Worm (Caenorhabditis elegans) whole organism, L4 larva: ENCODE data around the gene Y51A2B.9.

Experiments used
- F37D6.2 ChIP-seq: sonication (generic microtip); optimal IDR thresholded peaks from 2 replicates; lab custom pipeline; 2016; ENCODE audit warnings: mild to moderate bottlenecking, missing genetic modification characterization, missing compliant biosample characterization
- R02D3.7 ChIP-seq: fragments of 150-350 bp; sonication (generic microtip); optimal IDR thresholded peaks from 3 replicates; lab custom pipeline; 2014; ENCODE audit warnings: missing biosample characterization, missing genetic modification characterization
- T26A8.4 ChIP-seq: fragments of 200-800 bp; sonication (Bioruptor generic); IDR thresholded peaks from 2 replicates; pipeline ENCODE4 v1.3.6; 2022; ENCODE audit warnings: missing genetic modification characterization, missing compliant biosample characterization
- lin-13 ChIP-seq: fragments of 150-350 bp; optimal IDR thresholded peaks from 2 replicates; lab custom pipeline; 2014; ENCODE audit warnings: missing biosample characterization, missing genetic modification reagents, missing genetic modification characterization
- lin-38 ChIP-seq: fragments of 200-800 bp; sonication (Bioruptor generic); IDR thresholded peaks from 2 replicates; pipeline ENCODE4 v1.3.6; 2022; ENCODE audit warnings: missing genetic modification reagents, missing genetic modification characterization, missing compliant biosample characterization
- mep-1 ChIP-seq: fragments of 150-350 bp; sonication (generic microtip); optimal IDR thresholded peaks from 3 replicates; lab custom pipeline; 2014; ENCODE audit warnings: missing biosample characterization, missing genetic modification characterization
- nhr-10 ChIP-seq: fragments of 150-350 bp; optimal IDR thresholded peaks from 2 replicates; lab custom pipeline; 2014; ENCODE audit warnings: missing biosample characterization, missing genetic modification characterization
- nhr-102 ChIP-seq: sonication (generic microtip); optimal IDR thresholded peaks from 2 replicates; lab custom pipeline; 2016; ENCODE audit warnings: mild to moderate bottlenecking, missing genetic modification characterization, moderate library complexity, missing compliant biosample characterization
- nhr-11 ChIP-seq: fragments of 150-350 bp; optimal IDR thresholded peaks from 2 replicates; lab custom pipeline; 2014; ENCODE audit warnings: missing biosample characterization, missing genetic modification characterization
- nhr-237 ChIP-seq: sonication (generic microtip); optimal IDR thresholded peaks from 2 replicates; lab custom pipeline; 2017; ENCODE audit warnings: missing biosample characterization, missing genetic modification characterization
- nhr-28 ChIP-seq: fragments of 150-350 bp; optimal IDR thresholded peaks from 2 replicates; lab custom pipeline; 2014; ENCODE audit warnings: missing biosample characterization, missing genetic modification characterization
- pqm-1 ChIP-seq: sonication (generic microtip); optimal IDR thresholded peaks from 2 replicates; lab custom pipeline; 2017; ENCODE audit warnings: missing biosample characterization, missing genetic modification characterization
- unc-130 ChIP-seq: sonication (generic microtip); optimal IDR thresholded peaks from 2 replicates; lab custom pipeline; 2016; ENCODE audit warnings: missing genetic modification reagents, missing genetic modification characterization, missing compliant biosample characterization
- vab-7 ChIP-seq: fragments of 200-800 bp; sonication (Bioruptor generic); IDR thresholded peaks from 2 replicates; pipeline ENCODE4 v1.3.6; 2022; ENCODE audit warnings: missing genetic modification reagents, missing genetic modification characterization, missing compliant biosample characterization

- TF ChIP-seq lin-38 (GFP tag; lab: Robert Waterston, UW) (no peak), mep-1 (tag; lab: Kevin White, UChicago) (no peak), nhr-10 (no peak), nhr-11 (tag; lab: Kevin White, UChicago) (no peak), nhr-28 (tag; lab: Kevin White, UChicago) (no peak), R02D3.7 (tag; lab: Kevin White, UChicago) (no peak), pqm-1 (tag; lab: Kevin White, UChicago) (no peak), T26A8.4 (no peak), nhr-237 (tag; lab: Kevin White, UChicago) (no peak), unc-130 (GFP tag; lab: Kevin White, UChicago) (no peak), lin-13 (GFP tag; lab: Kevin White, UChicago) (no peak), vab-7 (GFP tag; lab: Robert Waterston, UW) (no peak), F37D6.2 (no peak), nhr-102 (tag; lab: Kevin White, UChicago) (no peak)
Observed at ce11 chrV:18424471-18424870, 28.9 kb upstream of the Y51A2B.9 start, which contains the start of gene ZK262.4.
